Fruit fly (Drosophila melanogaster): ENCODE results near the gene snf.

Gene snf

DNA sequence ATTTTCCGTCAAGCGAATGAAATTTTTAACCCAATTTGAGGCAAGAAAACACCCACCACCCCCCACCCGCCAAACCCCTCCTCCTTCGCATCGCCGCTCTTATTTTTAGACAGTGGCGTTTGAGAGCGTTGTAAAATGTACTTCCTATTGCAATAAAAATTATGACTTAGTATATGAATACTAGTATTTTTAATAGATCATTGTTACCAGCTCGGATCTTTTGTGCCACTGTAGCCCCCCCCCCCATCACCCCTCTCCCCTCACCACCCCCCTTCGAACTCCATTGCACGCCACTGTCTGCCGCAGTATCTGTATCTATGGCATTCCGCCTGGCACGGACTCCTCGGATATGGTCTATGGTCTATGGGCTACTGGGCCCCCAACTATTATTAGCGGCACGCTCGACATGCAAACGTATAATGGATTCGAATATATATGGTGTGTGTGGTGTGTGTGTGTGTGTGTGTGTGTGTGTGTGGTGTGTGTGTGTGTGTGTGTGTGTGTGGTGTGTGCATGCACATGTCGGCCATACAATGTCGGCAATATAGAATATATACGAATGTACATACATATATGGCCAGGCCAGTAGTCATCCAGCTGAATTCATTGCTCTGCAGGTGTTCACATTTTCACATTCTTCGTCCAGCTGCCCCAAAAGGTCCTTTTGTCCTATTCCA lies 41.0 kb downstream of the snf start (continued):
- TF ChIP-seq CG12391 (tag; optimal IDR thresholded peaks at IDR 0.05): peak; percentile 21
- TF ChIP-seq vvl (GFP tag; IDR thresholded peaks at IDR 0.05): 0 out of 2 replicates have a peak, but pooled peaks have one; percentile 50
- TF ChIP-seq Atf3 (GFP tag; optimal IDR thresholded peaks at IDR 0.05): no peak
- peak; percentile 39 for TF ChIP-seq phol (tag; optimal IDR thresholded peaks at IDR 0.05)
- TF ChIP-seq CG4328 (GFP tag; optimal IDR thresholded peaks at IDR 0.05): no peak
- 0 out of 2 replicates have a peak, but pooled peaks have one; percentile 18 for TF ChIP-seq Rfx (GFP tag; IDR thresholded peaks at IDR 0.05)
- TF ChIP-seq az2 (GFP tag; optimal IDR thresholded peaks at IDR 0.05): no peak
- TF ChIP-seq Ada2b (GFP tag; IDR thresholded peaks at IDR 0.05): 0 out of 2 replicates have a peak, but pooled peaks have one; percentile 17
- no peak for TF ChIP-seq CTCF (GFP tag; optimal IDR thresholded peaks at IDR 0.05)
- no peak for TF ChIP-seq CG31365 (tag; optimal IDR thresholded peaks at IDR 0.05)
- no peak for TF ChIP-seq Hmx (GFP tag; optimal IDR thresholded peaks at IDR 0.05)
- TF ChIP-seq CG1603 (tag; optimal IDR thresholded peaks at IDR 0.05): peak; percentile 53
- TF ChIP-seq fd64A (GFP tag; optimal IDR thresholded peaks at IDR 0.05): no peak
- TF ChIP-seq CG11504 (tag; optimal IDR thresholded peaks at IDR 0.05): peak; percentile 7
- 0 out of 2 replicates have a peak, but pooled peaks have one; percentile 24 for TF ChIP-seq CG32767 (GFP tag; IDR thresholded peaks at IDR 0.05)
- TF ChIP-seq ash1 (GFP tag; optimal IDR thresholded peaks at IDR 0.05): no peak
- no peak for TF ChIP-seq CG9876 (GFP tag; optimal IDR thresholded peaks at IDR 0.05)
- no peak for TF ChIP-seq Atf-2 (GFP tag; optimal IDR thresholded peaks at IDR 0.05)
- no peak for TF ChIP-seq toy (GFP tag; IDR thresholded peaks at IDR 0.05)
- TF ChIP-seq ara (GFP tag; IDR thresholded peaks at IDR 0.05): 0 out of 2 replicates have a peak, but pooled peaks have one; percentile 38
- TF ChIP-seq cg (GFP tag; optimal IDR thresholded peaks at IDR 0.05): peak; percentile 11
- TF ChIP-seq Dad (GFP tag; optimal IDR thresholded peaks at IDR 0.05): no peak
- peak; percentile 38 for TF ChIP-seq dmrt99B (tag; optimal IDR thresholded peaks at IDR 0.05)
- TF ChIP-seq B-H2 (GFP tag; optimal IDR thresholded peaks at IDR 0.05): no peak
- TF ChIP-seq ase (GFP tag; IDR thresholded peaks at IDR 0.05): peak; percentile 53; the same call in 1 of the 3 replicates
- no peak for TF ChIP-seq onecut (GFP tag; IDR thresholded peaks at IDR 0.05)
- TF ChIP-seq CG7357 (GFP tag; IDR thresholded peaks at IDR 0.05): no peak
- 0 out of 2 replicates have a peak, but pooled peaks have one; percentile 23 for TF ChIP-seq klu (GFP tag; IDR thresholded peaks at IDR 0.05)
- peak; percentile 48 for TF ChIP-seq Blimp-1 (GFP tag; optimal IDR thresholded peaks at IDR 0.05)
- TF ChIP-seq CG32772 (GFP tag; IDR thresholded peaks at IDR 0.05): no peak
- peak; percentile 42; the same call in 1 of the 3 replicates for TF ChIP-seq H15 (GFP tag; IDR thresholded peaks at IDR 0.05)
- no peak for TF ChIP-seq CHES-1-like (GFP tag; optimal IDR thresholded peaks at IDR 0.05)
- TF ChIP-seq mirr (GFP tag; optimal IDR thresholded peaks at IDR 0.05): no peak
- no peak for TF ChIP-seq amos (GFP tag; IDR thresholded peaks at IDR 0.05; ENCODE audit: partially characterized antibody)
- 0 out of 2 replicates have a peak, but pooled peaks have one; percentile 15 for TF ChIP-seq CG9215 (GFP tag; IDR thresholded peaks at IDR 0.05)
- TF ChIP-seq BEAF-32 (GFP tag; optimal IDR thresholded peaks at IDR 0.05): no peak
- no peak for TF ChIP-seq bab2 (GFP tag; optimal IDR thresholded peaks at IDR 0.05)
- TF ChIP-seq ewg (GFP tag; optimal IDR thresholded peaks at IDR 0.05): peak; percentile 13
- no peak for TF ChIP-seq CG5953 (GFP tag; IDR thresholded peaks at IDR 0.05)
- no peak for TF ChIP-seq hth (optimal IDR thresholded peaks at IDR 0.05)
- no peak for TF ChIP-seq pb (GFP tag; optimal IDR thresholded peaks at IDR 0.05)
- no peak for TF ChIP-seq Fer1 (GFP tag; optimal IDR thresholded peaks at IDR 0.05)
- no peak for TF ChIP-seq CG6254 (GFP tag; optimal IDR thresholded peaks at IDR 0.05)
- no peak for TF ChIP-seq E2f1 (GFP tag; IDR thresholded peaks at IDR 0.05)
- peak; percentile 15; the same call in 1 of the 2 replicates for TF ChIP-seq Drgx (GFP tag; IDR thresholded peaks at IDR 0.05)
- no peak for TF ChIP-seq luna (GFP tag; optimal IDR thresholded peaks at IDR 0.05)
- TF ChIP-seq fd3F (GFP tag; optimal IDR thresholded peaks at IDR 0.05): no peak
- TF ChIP-seq Hr51 (GFP tag; optimal IDR thresholded peaks at IDR 0.05): peak in 1 of 2 experiments; percentile 23
- TF ChIP-seq GATAe (GFP tag; conservative IDR thresholded peaks at IDR 0.05): no peak
- no peak for TF ChIP-seq CG7271 (tag; optimal IDR thresholded peaks at IDR 0.05)

Measured in whole organism, embryonic.